Fruit fly (Drosophila melanogaster) whole organism, adult: ENCODE results near the gene CG33080.

Source experiments
- CG11617 ChIP-seq: fragments of 200-800 bp; sonication (Bioruptor generic); optimal IDR thresholded peaks from 2 replicates; lab custom pipeline; 2017; ENCODE audit warnings: mild to moderate bottlenecking, missing biosample characterization, missing genetic modification reagents, missing genetic modification characterization
- CG12768 ChIP-seq: fragments of 200-800 bp; sonication (Bioruptor generic); optimal IDR thresholded peaks from 2 replicates; lab custom pipeline; 2017; ENCODE audit warnings: missing biosample characterization, missing genetic modification characterization, mild to moderate bottlenecking, moderate library complexity, missing genetic modification reagents
- CG14711 ChIP-seq: fragments of 200-800 bp; sonication (Bioruptor generic); optimal IDR thresholded peaks from 2 replicates; lab custom pipeline; 2018; ENCODE audit warnings: missing biosample characterization, mild to moderate bottlenecking, missing genetic modification characterization, moderate library complexity
- CG1620 ChIP-seq: fragments of 200-800 bp; sonication (Bioruptor generic); optimal IDR thresholded peaks from 2 replicates; lab custom pipeline; 2016; ENCODE audit warnings: missing biosample characterization, missing genetic modification characterization
- CG33017 ChIP-seq: fragments of 200-800 bp; sonication (Bioruptor generic); optimal IDR thresholded peaks from 2 replicates; lab custom pipeline; 2018; ENCODE audit warnings: missing biosample characterization, mild to moderate bottlenecking, missing genetic modification characterization, moderate library complexity
- CG5204 ChIP-seq: fragments of 200-800 bp; sonication (Bioruptor generic); optimal IDR thresholded peaks from 2 replicates; lab custom pipeline; 2016; ENCODE audit warnings: missing biosample characterization, missing genetic modification characterization
- CG7045 ChIP-seq: fragments of 200-800 bp; sonication (Bioruptor generic); optimal IDR thresholded peaks from 2 replicates; lab custom pipeline; 2017; ENCODE audit warnings: missing biosample characterization, mild to moderate bottlenecking, missing genetic modification characterization
- CG7101 ChIP-seq: fragments of 200-800 bp; sonication (Bioruptor generic); optimal IDR thresholded peaks from 2 replicates; lab custom pipeline; 2018; ENCODE audit warnings: missing biosample characterization, mild to moderate bottlenecking, missing genetic modification characterization, moderate library complexity
- Clk ChIP-seq: fragments of 200-800 bp; sonication (Bioruptor generic); optimal IDR thresholded peaks from 2 replicates; lab custom pipeline; 2017; ENCODE audit warnings: missing biosample characterization, missing genetic modification characterization
- Crg-1 ChIP-seq: fragments of 200-800 bp; sonication (Bioruptor generic); optimal IDR thresholded peaks from 2 replicates; lab custom pipeline; 2016; ENCODE audit warnings: missing biosample characterization, missing genetic modification characterization
- Hr96 ChIP-seq: fragments of 200-800 bp; sonication (Bioruptor generic); optimal IDR thresholded peaks from 2 replicates; lab custom pipeline; 2016; ENCODE audit warnings: missing biosample characterization, missing genetic modification characterization
- Mnt ChIP-seq: fragments of 200-800 bp; sonication (Bioruptor generic); optimal IDR thresholded peaks from 2 replicates; lab custom pipeline; 2016; ENCODE audit warnings: missing biosample characterization, mild to moderate bottlenecking, missing genetic modification characterization
- bab1 ChIP-seq: fragments of 200-800 bp; sonication (Bioruptor generic); optimal IDR thresholded peaks from 3 replicates; lab custom pipeline; 2019; ENCODE audit warnings: missing biosample characterization, mild to moderate bottlenecking, missing genetic modification characterization, moderate library complexity
- cic ChIP-seq: fragments of 200-800 bp; sonication (Bioruptor generic); optimal IDR thresholded peaks from 2 replicates; lab custom pipeline; 2017; ENCODE audit warnings: missing biosample characterization, mild to moderate bottlenecking, missing genetic modification characterization, moderate library complexity
- cnc ChIP-seq, 2 experiments: fragments of >200 bp; optimal IDR thresholded peaks; 2 replicates each; lab custom pipeline; 2017
- kay ChIP-seq: fragments of 200-800 bp; sonication (Bioruptor generic); peaks from one replicate; lab custom pipeline; 2016; ENCODE audit warnings: missing biosample characterization, missing genetic modification characterization, borderline replicate concordance
- ovo ChIP-seq: fragments of 200-800 bp; sonication (Bioruptor generic); optimal IDR thresholded peaks from 2 replicates; lab custom pipeline; 2016; ENCODE audit warnings: missing biosample characterization, missing genetic modification characterization
- pad ChIP-seq: fragments of 200-800 bp; sonication (Bioruptor generic); optimal IDR thresholded peaks from 3 replicates; lab custom pipeline; 2017; ENCODE audit warnings: missing biosample characterization, missing genetic modification characterization, mild to moderate bottlenecking, moderate library complexity, missing genetic modification reagents
- tj ChIP-seq: fragments of 200-800 bp; sonication (Bioruptor generic); optimal IDR thresholded peaks from 3 replicates; lab custom pipeline; 2017; ENCODE audit warnings: missing biosample characterization, mild to moderate bottlenecking, missing genetic modification characterization, moderate library complexity
- toe ChIP-seq: fragments of 200-800 bp; sonication (Bioruptor generic); optimal IDR thresholded peaks from 2 replicates; lab custom pipeline; 2016; ENCODE audit warnings: missing biosample characterization, missing genetic modification characterization

Gene CG33080

DNA sequence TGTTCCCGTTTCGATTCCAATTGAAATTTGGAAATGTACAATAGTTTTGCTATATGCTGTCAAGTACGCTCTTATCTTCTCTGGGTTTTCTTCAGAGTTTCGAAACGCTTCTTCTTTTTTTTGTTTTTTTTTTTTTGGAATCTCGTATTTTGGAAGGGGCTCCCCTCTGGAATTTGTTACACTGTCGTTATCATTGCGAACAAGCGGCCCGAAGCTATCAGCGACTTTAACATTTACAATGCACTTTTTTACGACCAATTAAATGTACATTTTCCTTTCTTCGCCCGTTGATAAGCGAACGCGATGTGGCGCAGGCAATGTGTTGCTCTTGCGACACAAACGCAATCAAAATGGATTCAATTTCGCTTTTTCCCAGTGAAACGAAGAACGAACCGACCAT lies 40.7 kb downstream of the CG33080 start:
- no peak for TF ChIP-seq tj (GFP tag; lab: Kevin White, UChicago)

DNA sequence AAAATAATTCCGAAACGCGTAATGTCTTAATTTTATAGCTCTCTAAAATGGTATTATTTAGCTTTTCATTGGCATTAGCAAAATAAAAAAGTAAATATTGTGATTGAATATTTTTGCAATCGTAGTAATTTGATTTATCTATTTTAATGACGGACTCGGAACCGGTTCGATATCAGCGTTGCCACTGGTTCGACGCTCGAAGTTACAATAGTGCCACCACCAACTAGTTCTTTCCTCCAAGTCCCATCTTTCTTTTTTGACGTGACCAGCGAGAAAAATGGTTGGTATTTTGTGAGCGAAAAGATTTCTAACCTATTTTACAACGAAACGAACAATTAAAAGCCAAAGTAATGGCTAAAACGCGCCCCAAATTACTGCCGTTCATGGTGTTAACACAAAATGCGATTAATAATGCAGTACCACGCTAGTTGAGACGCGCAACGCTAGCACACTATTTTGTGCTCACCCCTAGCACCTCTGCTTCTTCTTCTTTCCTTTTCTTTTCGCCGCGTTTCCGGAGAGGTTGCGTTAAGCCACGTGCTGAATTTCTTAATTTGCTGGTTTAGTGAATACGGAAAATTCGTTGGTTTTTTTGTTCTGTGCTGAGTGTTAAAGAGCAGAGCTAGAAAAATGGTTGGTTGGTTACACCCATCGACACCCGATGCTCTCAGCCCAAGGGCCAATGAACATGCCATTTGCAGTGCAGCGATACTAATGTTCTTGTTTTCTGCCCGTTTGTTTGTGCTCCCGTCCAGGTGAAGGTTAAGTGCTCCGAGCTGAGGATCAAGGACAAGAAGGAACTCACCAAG lies 45.1 kb downstream of the CG33080 start, which contains the start of gene RpL35:
TSS of gene RpL35 (plus strand) at position 159 of the 809 bp plus-strand sequence.
- TF ChIP-seq CG7101 (tag; lab: Kevin White, UChicago) (peak; percentile 71), Clk (GFP tag; lab: Kevin White, UChicago) (no peak), bab1 (GFP tag; lab: Kevin White, UChicago) (peak; percentile 84), cic (GFP tag; lab: Kevin White, UChicago) (no peak), Crg-1 (peak; percentile 78), CG5204 (GFP tag; lab: Kevin White, UChicago) (no peak), pad (GFP tag; lab: Kevin White, UChicago) (peak; percentile 55), cnc (optimal IDR thresholded peaks at IDR 0.05; lab: Kevin White, UChicago) (no peak), CG33017 (tag; lab: Kevin White, UChicago) (no peak), CG7045 (no peak), ovo (peak; percentile 45), CG1620 (GFP tag; lab: Kevin White, UChicago) (peak; percentile 49), tj (GFP tag; lab: Kevin White, UChicago) (peak; percentile 53), CG12768 (GFP tag; lab: Kevin White, UChicago) (peak; percentile 34), Hr96 (GFP tag; lab: Kevin White, UChicago) (peak; percentile 83), CG14711 (tag; lab: Kevin White, UChicago) (peak; percentile 40), Mnt (peak; percentile 96), CG11617 (GFP tag; lab: Kevin White, UChicago) (peak; percentile 76), kay (GFP tag; lab: Kevin White, UChicago) (no peak), toe (GFP tag; lab: Kevin White, UChicago) (peak; percentile 21)

DNA sequence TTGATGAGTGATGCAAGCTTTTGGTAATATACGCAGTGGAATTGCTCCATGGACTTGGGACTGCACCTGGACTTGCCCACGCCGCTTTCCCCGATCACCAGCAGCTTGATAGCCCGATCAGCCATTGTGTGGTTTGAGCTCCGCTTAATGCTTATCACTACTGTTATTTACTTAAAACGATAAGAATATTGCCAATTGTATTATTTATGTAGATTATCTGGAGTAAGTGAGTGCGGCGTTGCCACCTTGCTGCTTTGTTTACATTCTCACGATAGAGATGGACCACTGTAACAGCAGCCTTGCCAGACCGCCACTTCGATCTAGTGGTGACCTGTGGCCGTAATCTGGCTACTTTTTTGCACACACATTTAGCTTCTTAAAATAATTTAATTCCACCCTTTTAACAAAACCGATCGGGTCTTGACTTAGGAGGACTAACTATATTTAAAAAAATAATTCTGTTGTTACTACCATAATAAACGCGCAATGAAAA lies 46.0 kb downstream of the CG33080 start, which contains the start of gene Rab18:
TSS of gene Rab18 (minus strand) at position 276 of the 493 bp plus-strand sequence.
- TF ChIP-seq pad (GFP tag; lab: Kevin White, UChicago): no peak
- peak; percentile 13 for TF ChIP-seq CG7101 (tag; lab: Kevin White, UChicago)
- peak; percentile 60 for TF ChIP-seq CG1620 (GFP tag; lab: Kevin White, UChicago)
- TF ChIP-seq Crg-1: peak; percentile 1
- TF ChIP-seq toe (GFP tag; lab: Kevin White, UChicago): peak; percentile 63
- TF ChIP-seq CG11617 (GFP tag; lab: Kevin White, UChicago): no peak
- peak; percentile 72 for TF ChIP-seq Mnt
- TF ChIP-seq bab1 (GFP tag; lab: Kevin White, UChicago): peak; percentile 16
- TF ChIP-seq cnc (optimal IDR thresholded peaks at IDR 0.05; lab: Kevin White, UChicago): no peak
- no peak for TF ChIP-seq Clk (GFP tag; lab: Kevin White, UChicago)
- TF ChIP-seq kay (GFP tag; lab: Kevin White, UChicago): no peak
- peak; percentile 23 for TF ChIP-seq ovo
- peak; percentile 62 for TF ChIP-seq CG12768 (GFP tag; lab: Kevin White, UChicago)

dm6 chrX:5665902-5666301 lies 51.7 kb downstream of the CG33080 start, which contains the start of the genes Sirt4 and CG4119:
Gene Sirt4 (minus strand): TSS chrX:5665940.
Gene CG4119 (plus strand): TSS chrX:5666052.
- TF ChIP-seq tj (GFP tag; lab: Kevin White, UChicago) (peak; percentile 62), toe (GFP tag; lab: Kevin White, UChicago) (peak; percentile 7), pad (GFP tag; lab: Kevin White, UChicago) (peak; percentile 27), CG12768 (GFP tag; lab: Kevin White, UChicago) (no peak), cic (GFP tag; lab: Kevin White, UChicago) (peak; percentile 34), CG5204 (GFP tag; lab: Kevin White, UChicago) (no peak), Crg-1 (peak; percentile 59), CG7101 (tag; lab: Kevin White, UChicago) (peak; percentile 2), cnc (optimal IDR thresholded peaks at IDR 0.05; lab: Kevin White, UChicago) (no peak), ovo (no peak), CG1620 (GFP tag; lab: Kevin White, UChicago) (peak; percentile 44), CG14711 (tag; lab: Kevin White, UChicago) (peak; percentile 15), CG33017 (tag; lab: Kevin White, UChicago) (no peak), CG7045 (no peak), bab1 (GFP tag; lab: Kevin White, UChicago) (peak; percentile 65), Hr96 (GFP tag; lab: Kevin White, UChicago) (no peak), kay (GFP tag; lab: Kevin White, UChicago) (no peak), CG11617 (GFP tag; lab: Kevin White, UChicago) (no peak), Clk (GFP tag; lab: Kevin White, UChicago) (no peak), Mnt (peak; percentile 68)

dm6 chrX:5664222-5664621 lies 53.4 kb downstream of the CG33080 start:
- TF ChIP-seq ovo: no peak
- peak; percentile 33 for TF ChIP-seq Mnt
- TF ChIP-seq pad (GFP tag; lab: Kevin White, UChicago): peak; percentile 4

dm6 chrX:5662761-5663160 lies 54.8 kb downstream of the CG33080 start, which contains the start of gene OtopLc:
Gene OtopLc (minus strand): TSS chrX:5662861.
- no peak for TF ChIP-seq kay (GFP tag; lab: Kevin White, UChicago)
- TF ChIP-seq bab1 (GFP tag; lab: Kevin White, UChicago): no peak
- no peak for TF ChIP-seq Crg-1
- no peak for TF ChIP-seq tj (GFP tag; lab: Kevin White, UChicago)
- no peak for TF ChIP-seq CG14711 (tag; lab: Kevin White, UChicago)
- no peak for TF ChIP-seq Mnt
- TF ChIP-seq CG12768 (GFP tag; lab: Kevin White, UChicago): no peak
